Fruit fly (Drosophila melanogaster) whole organism, embryonic: ENCODE results near the gene HipHop.
A peak's percentile ranks its signal among the peaks of the same experiment; 100 is the strongest.

Experiments used
- CG10366 ChIP-seq: fragments of 200-800 bp; sonication (Bioruptor generic); IDR thresholded peaks from 2 replicates; pipeline ENCODE4 v1.3.6; 2022; ENCODE audit warnings: missing biosample characterization, missing genetic modification characterization
- CG11560 ChIP-seq: fragments of 200-800 bp; sonication (Bioruptor generic); IDR thresholded peaks from 3 replicates; pipeline ENCODE4 v1.3.6; 2022; ENCODE audit warnings: missing biosample characterization, missing genetic modification characterization
- CG11723 ChIP-seq: fragments of 200-800 bp; sonication (Bioruptor generic); optimal IDR thresholded peaks from 2 replicates; lab custom pipeline; 2017; ENCODE audit warnings: missing biosample characterization, mild to moderate bottlenecking, missing genetic modification characterization
- CG12236 ChIP-seq: fragments of 200-800 bp; sonication (Bioruptor generic); optimal IDR thresholded peaks from 2 replicates; lab custom pipeline; 2016; ENCODE audit warnings: missing biosample characterization, missing genetic modification characterization
- CG13775 ChIP-seq: fragments of 200-800 bp; sonication (Bioruptor generic); optimal IDR thresholded peaks from 3 replicates; lab custom pipeline; 2017; ENCODE audit warnings: missing biosample characterization, mild to moderate bottlenecking, missing genetic modification characterization
- CG13894 ChIP-seq: fragments of 200-800 bp; sonication (Bioruptor generic); optimal IDR thresholded peaks from 3 replicates; lab custom pipeline; 2018; ENCODE audit warnings: missing biosample characterization, mild to moderate bottlenecking, missing genetic modification characterization, moderate library complexity
- CG15011 ChIP-seq: fragments of 200-800 bp; sonication (Bioruptor generic); optimal IDR thresholded peaks from 3 replicates; lab custom pipeline; 2018; ENCODE audit warnings: missing biosample characterization, mild to moderate bottlenecking, missing genetic modification characterization
- CG15479 ChIP-seq: fragments of 200-800 bp; sonication (Bioruptor generic); optimal IDR thresholded peaks from 3 replicates; lab custom pipeline; 2019; ENCODE audit warnings: missing biosample characterization, mild to moderate bottlenecking, missing genetic modification characterization, moderate library complexity
- CG15514 ChIP-seq: fragments of 200-800 bp; sonication (Bioruptor generic); optimal IDR thresholded peaks from 3 replicates; lab custom pipeline; 2017; ENCODE audit warnings: missing biosample characterization, missing genetic modification characterization, mild to moderate bottlenecking, moderate library complexity, missing genetic modification reagents
- CG1602 ChIP-seq: fragments of 200-800 bp; sonication (Bioruptor generic); optimal IDR thresholded peaks from 3 replicates; lab custom pipeline; 2016; ENCODE audit warnings: missing biosample characterization, missing genetic modification characterization
- CG2202 ChIP-seq: fragments of 200-800 bp; sonication (Bioruptor generic); optimal IDR thresholded peaks from 2 replicates; lab custom pipeline; 2018; ENCODE audit warnings: missing biosample characterization, mild to moderate bottlenecking, missing genetic modification characterization
- CG43689 ChIP-seq: fragments of 200-800 bp; sonication (Bioruptor generic); IDR thresholded peaks from 2 replicates; pipeline ENCODE4 v1.3.6; 2022; ENCODE audit warnings: missing biosample characterization, missing genetic modification characterization
- CG4854 ChIP-seq: fragments of 200-800 bp; sonication (Bioruptor generic); optimal IDR thresholded peaks from 2 replicates; lab custom pipeline; 2016; ENCODE audit warnings: missing biosample characterization, missing genetic modification characterization, inconsistent platforms
- CG5245 ChIP-seq: fragments of 200-800 bp; sonication (Bioruptor generic); optimal IDR thresholded peaks from 3 replicates; lab custom pipeline; 2016; ENCODE audit warnings: missing biosample characterization, missing genetic modification characterization
- CG6175 ChIP-seq: fragments of 200-800 bp; sonication (Bioruptor generic); IDR thresholded peaks from 3 replicates; pipeline ENCODE4 v1.3.6; 2022; ENCODE audit warnings: missing biosample characterization, missing genetic modification characterization
- CG6683 ChIP-seq: fragments of 200-800 bp; sonication (Bioruptor generic); optimal IDR thresholded peaks from 2 replicates; lab custom pipeline; 2017; ENCODE audit warnings: missing biosample characterization, mild to moderate bottlenecking, missing genetic modification characterization, missing genetic modification reagents
- CG7786 ChIP-seq: fragments of 200-800 bp; sonication (Bioruptor generic); optimal IDR thresholded peaks from 2 replicates; lab custom pipeline; 2016; ENCODE audit warnings: missing biosample characterization, missing genetic modification characterization
- CG7963 ChIP-seq: fragments of 200-800 bp; sonication (Bioruptor generic); IDR thresholded peaks from 3 replicates; pipeline ENCODE4 v1.3.6; 2022; ENCODE audit warnings: missing biosample characterization, missing genetic modification characterization; ENCODE audit not compliant: partially characterized antibody
- CG8765 ChIP-seq: fragments of 200-800 bp; sonication (Bioruptor generic); IDR thresholded peaks from 2 replicates; pipeline ENCODE4 v1.3.6; 2022; ENCODE audit warnings: missing biosample characterization, missing genetic modification characterization
- Camta ChIP-seq: fragments of 200-800 bp; sonication (Bioruptor generic); optimal IDR thresholded peaks from 2 replicates; lab custom pipeline; 2016; ENCODE audit warnings: missing biosample characterization, missing genetic modification characterization
- CrebB ChIP-seq: fragments of 200-800 bp; sonication (Bioruptor generic); optimal IDR thresholded peaks from 3 replicates; lab custom pipeline; 2018; ENCODE audit warnings: missing biosample characterization, mild to moderate bottlenecking, missing genetic modification characterization
- Dbx ChIP-seq: fragments of 200-800 bp; sonication (Bioruptor generic); IDR thresholded peaks from 3 replicates; pipeline ENCODE4 v1.3.6; 2022; ENCODE audit warnings: missing biosample characterization, missing genetic modification characterization
- Dek ChIP-seq: fragments of 200-800 bp; sonication (Bioruptor generic); optimal IDR thresholded peaks from 3 replicates; lab custom pipeline; 2019; ENCODE audit warnings: missing biosample characterization, mild to moderate bottlenecking, missing genetic modification characterization, moderate library complexity
- ERR ChIP-seq: fragments of 200-800 bp; sonication (Bioruptor generic); optimal IDR thresholded peaks from 2 replicates; lab custom pipeline; 2016; ENCODE audit warnings: missing biosample characterization, missing genetic modification characterization
- Fer2 ChIP-seq: fragments of 200-800 bp; sonication (Bioruptor generic); optimal IDR thresholded peaks from 2 replicates; lab custom pipeline; 2018; ENCODE audit warnings: missing biosample characterization, mild to moderate bottlenecking, missing genetic modification characterization, moderate library complexity
- Gsc ChIP-seq: fragments of 200-800 bp; sonication (Bioruptor generic); IDR thresholded peaks from 2 replicates; pipeline ENCODE4 v1.3.6; 2022; ENCODE audit warnings: missing biosample characterization, missing genetic modification characterization
- Hsf ChIP-seq: fragments of 200-800 bp; sonication (Bioruptor generic); optimal IDR thresholded peaks from 3 replicates; lab custom pipeline; 2016; ENCODE audit warnings: missing biosample characterization, missing genetic modification characterization
- Lpt ChIP-seq: fragments of >200 bp; optimal IDR thresholded peaks from 2 replicates; lab custom pipeline; 2018; ENCODE audit warnings: missing biosample characterization, missing genetic modification characterization
- MTF-1 ChIP-seq: fragments of 200-800 bp; sonication (Bioruptor generic); optimal IDR thresholded peaks from 2 replicates; lab custom pipeline; 2018; ENCODE audit warnings: missing biosample characterization, mild to moderate bottlenecking, missing genetic modification characterization, borderline replicate concordance
- NK7.1 ChIP-seq: fragments of 200-800 bp; sonication (Bioruptor generic); optimal IDR thresholded peaks from 3 replicates; lab custom pipeline; 2016; ENCODE audit warnings: missing biosample characterization, missing genetic modification characterization
- Oaz ChIP-seq: fragments of 200-800 bp; sonication (Bioruptor generic); IDR thresholded peaks from 2 replicates; pipeline ENCODE4 v1.3.6; 2022; ENCODE audit warnings: missing biosample characterization, missing genetic modification characterization
- Sry-δ ChIP-seq: fragments of 200-800 bp; sonication (Bioruptor generic); optimal IDR thresholded peaks from 2 replicates; lab custom pipeline; 2016; ENCODE audit warnings: missing biosample characterization, missing genetic modification characterization
- ash1 ChIP-seq: fragments of 200-800 bp; sonication (Bioruptor generic); optimal IDR thresholded peaks from 2 replicates; lab custom pipeline; 2018; ENCODE audit warnings: missing biosample characterization, mild to moderate bottlenecking, missing genetic modification characterization
- cg ChIP-seq: fragments of 200-800 bp; sonication (Bioruptor generic); optimal IDR thresholded peaks from 3 replicates; lab custom pipeline; 2019; ENCODE audit warnings: missing biosample characterization, mild to moderate bottlenecking, missing genetic modification characterization, moderate library complexity
- crol ChIP-seq: fragments of 200-800 bp; sonication (Bioruptor generic); IDR thresholded peaks from 2 replicates; pipeline ENCODE4 v1.3.6; 2022; ENCODE audit warnings: missing biosample characterization, missing genetic modification characterization
- dysf ChIP-seq: fragments of 200-800 bp; sonication (Bioruptor generic); IDR thresholded peaks from 3 replicates; pipeline ENCODE4 v1.3.6; 2022; ENCODE audit warnings: missing biosample characterization, missing genetic modification characterization
- emc ChIP-seq: fragments of 200-800 bp; sonication (Bioruptor generic); optimal IDR thresholded peaks from 2 replicates; lab custom pipeline; 2016; ENCODE audit warnings: missing biosample characterization, missing genetic modification characterization
- gsb ChIP-seq: fragments of 200-800 bp; sonication (Bioruptor generic); IDR thresholded peaks from 2 replicates; pipeline ENCODE4 v1.3.6; 2022; ENCODE audit warnings: missing biosample characterization, missing genetic modification characterization
- inv ChIP-seq: fragments of 200-800 bp; sonication (Bioruptor generic); IDR thresholded peaks from 2 replicates; pipeline ENCODE4 v1.3.6; 2022; ENCODE audit warnings: missing biosample characterization, missing genetic modification characterization; ENCODE audit not compliant: partially characterized antibody
- jumu ChIP-seq: fragments of 200-800 bp; sonication (Bioruptor generic); optimal IDR thresholded peaks from 3 replicates; lab custom pipeline; 2016; ENCODE audit warnings: missing biosample characterization, missing genetic modification characterization
- kni ChIP-seq: fragments of 200-800 bp; sonication (Bioruptor generic); optimal IDR thresholded peaks from 3 replicates; lab custom pipeline; 2017; ENCODE audit warnings: mild to moderate bottlenecking, missing biosample characterization, missing genetic modification reagents, missing genetic modification characterization
- lmd ChIP-seq: fragments of 200-800 bp; sonication (Bioruptor generic); IDR thresholded peaks from 2 replicates; pipeline ENCODE4 v1.3.6; 2022; ENCODE audit warnings: missing biosample characterization, missing genetic modification characterization
- mirr ChIP-seq: fragments of 200-800 bp; sonication (Bioruptor generic); optimal IDR thresholded peaks from 3 replicates; lab custom pipeline; 2018; ENCODE audit warnings: missing biosample characterization, mild to moderate bottlenecking, missing genetic modification characterization
- nerfin-1 ChIP-seq: fragments of 200-800 bp; sonication (Bioruptor generic); optimal IDR thresholded peaks from 3 replicates; lab custom pipeline; 2019; ENCODE audit warnings: missing biosample characterization, mild to moderate bottlenecking, missing genetic modification characterization, moderate library complexity
- nmo ChIP-seq: fragments of 200-800 bp; sonication (Bioruptor generic); optimal IDR thresholded peaks from 2 replicates; lab custom pipeline; 2018; ENCODE audit warnings: missing biosample characterization, mild to moderate bottlenecking, missing genetic modification characterization, moderate library complexity
- pb ChIP-seq: fragments of 200-800 bp; sonication (Bioruptor generic); optimal IDR thresholded peaks from 3 replicates; lab custom pipeline; 2016; ENCODE audit warnings: missing biosample characterization, missing genetic modification characterization
- pnt ChIP-seq: fragments of 200-800 bp; sonication (Bioruptor generic); optimal IDR thresholded peaks from 3 replicates; lab custom pipeline; 2016; ENCODE audit warnings: missing biosample characterization, missing genetic modification characterization
- row ChIP-seq: fragments of 200-800 bp; sonication (Bioruptor generic); IDR thresholded peaks from 3 replicates; pipeline ENCODE4 v1.3.6; 2022; ENCODE audit warnings: missing biosample characterization, missing genetic modification characterization
- schlank ChIP-seq: fragments of 200-800 bp; sonication (Bioruptor generic); optimal IDR thresholded peaks from 2 replicates; lab custom pipeline; 2018; ENCODE audit warnings: missing biosample characterization, mild to moderate bottlenecking, missing genetic modification characterization
- sim ChIP-seq: fragments of 200-800 bp; sonication (Bioruptor generic); IDR thresholded peaks from 2 replicates; pipeline ENCODE4 v1.3.6; 2022; ENCODE audit warnings: missing biosample characterization, missing genetic modification characterization
- sug ChIP-seq: fragments of 200-800 bp; optimal IDR thresholded peaks from 2 replicates; lab custom pipeline; 2019; ENCODE audit warnings: missing biosample characterization, mild to moderate bottlenecking, missing genetic modification characterization, moderate library complexity
- tap ChIP-seq: fragments of 200-800 bp; optimal IDR thresholded peaks from 3 replicates; lab custom pipeline; 2019; ENCODE audit warnings: missing biosample characterization, mild to moderate bottlenecking, missing genetic modification characterization, moderate library complexity
- yki ChIP-seq: fragments of >200 bp; optimal IDR thresholded peaks from 3 replicates; lab custom pipeline; 2018

HipHop gene

DNA sequence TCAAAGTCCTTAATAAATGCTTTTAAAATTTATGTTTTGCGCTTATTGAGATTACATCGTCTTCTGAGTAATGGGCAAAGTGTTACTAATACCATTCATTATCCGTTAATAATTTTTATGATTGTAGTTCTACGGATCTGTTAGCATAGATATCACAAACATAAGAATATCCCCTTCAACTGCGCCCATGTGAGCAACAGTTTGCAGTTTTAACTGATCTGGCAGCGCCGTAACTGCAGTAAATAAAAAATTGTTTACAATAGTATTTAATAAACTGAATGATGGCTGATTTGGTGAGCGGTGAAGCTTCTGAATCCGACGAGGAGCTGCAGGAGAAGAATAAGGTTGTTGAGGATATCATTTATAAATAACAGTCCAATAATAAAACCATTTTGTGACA lies 49.1 kb downstream of the HipHop start, which contains the start of gene Blos3 (continued):
- TF ChIP-seq dysf, result no peak
- no peak for TF ChIP-seq sim (GFP tag; lab: Robert Waterston, UW)
- TF ChIP-seq Lpt (GFP tag; lab: Kevin White, UChicago), result no peak
- no peak for TF ChIP-seq CG5245
- TF ChIP-seq yki (lab: Kevin White, UChicago), result no peak
- TF ChIP-seq Oaz (GFP tag; lab: Robert Waterston, UW), result no peak
- no peak for TF ChIP-seq CG6683 (GFP tag; lab: Kevin White, UChicago)
- no peak for TF ChIP-seq CG15011 (GFP tag; lab: Kevin White, UChicago)
- TF ChIP-seq cg (GFP tag; lab: Kevin White, UChicago), result no peak
- TF ChIP-seq CG43689 (GFP tag; lab: Robert Waterston, UW), result no peak
- no peak for TF ChIP-seq NK7.1 (GFP tag; lab: Kevin White, UChicago)
- TF ChIP-seq CG10366 (GFP tag; lab: Robert Waterston, UW), result no peak
- no peak for TF ChIP-seq CrebB (tag; lab: Kevin White, UChicago)
- TF ChIP-seq CG15479 (GFP tag; lab: Kevin White, UChicago), result no peak
- TF ChIP-seq ERR (GFP tag; lab: Kevin White, UChicago), result no peak
- no peak for TF ChIP-seq pb (GFP tag; lab: Kevin White, UChicago)
- no peak for TF ChIP-seq ash1 (GFP tag; lab: Kevin White, UChicago)
- TF ChIP-seq mirr (GFP tag; lab: Kevin White, UChicago), result no peak
- peak; percentile 60 for TF ChIP-seq pnt (GFP tag; lab: Kevin White, UChicago)
- TF ChIP-seq sug (tag; lab: Kevin White, UChicago), result no peak
- TF ChIP-seq nerfin-1, result peak; percentile 1
- peak; percentile 29 for TF ChIP-seq Sry-δ (GFP tag; lab: Kevin White, UChicago)
- peak; percentile 37 for TF ChIP-seq CG15514
- TF ChIP-seq Gsc (GFP tag; lab: Robert Waterston, UW), result no peak
- no peak for TF ChIP-seq schlank
- peak; percentile 53 for TF ChIP-seq jumu (GFP tag; lab: Kevin White, UChicago)
- no peak for TF ChIP-seq Dbx (GFP tag; lab: Robert Waterston, UW)
- TF ChIP-seq CG8765 (GFP tag; lab: Robert Waterston, UW), result no peak
- no peak for TF ChIP-seq CG12236
- TF ChIP-seq kni (GFP tag; lab: Kevin White, UChicago), result no peak
- peak; percentile 11 for TF ChIP-seq MTF-1 (GFP tag; lab: Kevin White, UChicago)
- TF ChIP-seq gsb, result no peak
- TF ChIP-seq Camta (GFP tag; lab: Kevin White, UChicago), result peak; percentile 37
- peak; percentile 3 for TF ChIP-seq Dek
- no peak for TF ChIP-seq CG11560 (tag; lab: Robert Waterston, UW)
- TF ChIP-seq CG13894 (tag; lab: Kevin White, UChicago), result no peak
- peak; percentile 52 for TF ChIP-seq CG4854 (GFP tag; lab: Kevin White, UChicago)
- TF ChIP-seq Fer2 (tag; lab: Kevin White, UChicago), result no peak
- TF ChIP-seq tap, result no peak
- peak; percentile 15 for TF ChIP-seq CG13775
- TF ChIP-seq CG2202 (tag; lab: Kevin White, UChicago), result peak; percentile 8
- peak; percentile 11 for TF ChIP-seq nmo
- TF ChIP-seq inv (GFP tag; lab: Robert Waterston, UW), result no peak
- peak; percentile 50 for TF ChIP-seq Hsf (GFP tag; lab: Kevin White, UChicago)
- TF ChIP-seq CG1602 (GFP tag; lab: Kevin White, UChicago), result peak; percentile 28
- TF ChIP-seq lmd (GFP tag; lab: Robert Waterston, UW), result peak; percentile 36; the same call in 1 of the 2 replicates
- no peak for TF ChIP-seq CG7963
- TF ChIP-seq crol (GFP tag; lab: Robert Waterston, UW), result no peak
- peak; percentile 20 for TF ChIP-seq CG11723
- peak; percentile 67 for TF ChIP-seq row (GFP tag; lab: Robert Waterston, UW)
- TF ChIP-seq CG7786 (GFP tag; lab: Kevin White, UChicago), result peak; percentile 31
- peak; percentile 26 for TF ChIP-seq emc (GFP tag; lab: Kevin White, UChicago)
- TF ChIP-seq CG6175 (GFP tag; lab: Robert Waterston, UW), result no peak
